Fruit fly (Drosophila melanogaster): ENCODE results near the gene CG6686.

The CG6686 gene

dm6 chr2L:12002922-12003791 is 15.3 kb upstream of the CG6686 start (continued):
- TF ChIP-seq CG8089 (GFP tag; optimal IDR thresholded peaks at IDR 0.05) (peak; percentile 8), CG16815 (GFP tag; optimal IDR thresholded peaks at IDR 0.05) (no peak), CG14710 (tag; optimal IDR thresholded peaks at IDR 0.05) (no peak), caup (GFP tag; optimal IDR thresholded peaks at IDR 0.05; ENCODE audit: severe bottlenecking) (no peak), CG17912 (GFP tag; optimal IDR thresholded peaks at IDR 0.05) (no peak), CG15514 (GFP tag; optimal IDR thresholded peaks at IDR 0.05) (peak; percentile 93), Sox100B (GFP tag; optimal IDR thresholded peaks at IDR 0.05) (peak; percentile 24), NFAT (GFP tag; IDR thresholded peaks at IDR 0.05) (no peak), vvl (GFP tag; IDR thresholded peaks at IDR 0.05) (no peak), CG10209 (GFP tag; optimal IDR thresholded peaks at IDR 0.05) (peak; percentile 39), CG4328 (GFP tag; optimal IDR thresholded peaks at IDR 0.05) (peak; percentile 22), p53 (GFP tag; optimal IDR thresholded peaks at IDR 0.05) (peak; percentile 68), trem (tag; optimal IDR thresholded peaks at IDR 0.05) (no peak), nmo (GFP tag; optimal IDR thresholded peaks at IDR 0.05) (peak; percentile 36), Fer2 (tag; optimal IDR thresholded peaks at IDR 0.05) (no peak), Antp (GFP tag; optimal IDR thresholded peaks at IDR 0.05) (no peak), Xbp1 (GFP tag; optimal IDR thresholded peaks at IDR 0.05) (peak; percentile 63), HLHmδ (GFP tag; optimal IDR thresholded peaks at IDR 0.05) (peak; percentile 74), Abd-B (GFP tag; optimal IDR thresholded peaks at IDR 0.05) (no peak), GATAe (GFP tag; conservative IDR thresholded peaks at IDR 0.05) (no peak), en (GFP tag; optimal IDR thresholded peaks at IDR 0.05) (no peak), CG4282 (GFP tag; optimal IDR thresholded peaks at IDR 0.05) (no peak), sens-2 (GFP tag; IDR thresholded peaks at IDR 0.05) (no peak), CG31224 (GFP tag; IDR thresholded peaks at IDR 0.05) (no peak), Ada2b (GFP tag; IDR thresholded peaks at IDR 0.05) (no peak), ranshi (GFP tag; IDR thresholded peaks at IDR 0.05) (no peak), CG10565 (GFP tag; optimal IDR thresholded peaks at IDR 0.05) (no peak), CG12942 (GFP tag; optimal IDR thresholded peaks at IDR 0.05) (no peak), CG2202 (tag; optimal IDR thresholded peaks at IDR 0.05) (no peak), CG7372 (GFP tag; IDR thresholded peaks at IDR 0.05) (no peak), chn (GFP tag; optimal IDR thresholded peaks at IDR 0.05) (peak; percentile 74), CG2875 (GFP tag; optimal IDR thresholded peaks at IDR 0.05) (no peak), yki (optimal IDR thresholded peaks at IDR 0.05) (no peak), otp (GFP tag; IDR thresholded peaks at IDR 0.05) (no peak), pita (GFP tag; optimal IDR thresholded peaks at IDR 0.05) (no peak), crp (GFP tag; optimal IDR thresholded peaks at IDR 0.05) (peak in 1 of 2 experiments; percentile 58), chif (GFP tag; optimal IDR thresholded peaks at IDR 0.05) (peak in 1 of 2 experiments; percentile 23), Hr39 (optimal IDR thresholded peaks at IDR 0.05) (no peak), tll (GFP tag; optimal IDR thresholded peaks at IDR 0.05) (peak in 1 of 2 experiments; percentile 54), Hr51 (GFP tag; optimal IDR thresholded peaks at IDR 0.05) (peak in 1 of 2 experiments; percentile 51), CG1602 (GFP tag; optimal IDR thresholded peaks at IDR 0.05) (peak; percentile 22), CG10543 (GFP tag; optimal IDR thresholded peaks at IDR 0.05) (peak; percentile 99), CG12769 (tag; optimal IDR thresholded peaks at IDR 0.05) (peak; percentile 98), CHES-1-like (GFP tag; optimal IDR thresholded peaks at IDR 0.05) (no peak), Fer1 (GFP tag; optimal IDR thresholded peaks at IDR 0.05) (peak; percentile 92), CG30020 (tag; optimal IDR thresholded peaks at IDR 0.05) (no peak), rib (GFP tag; IDR thresholded peaks at IDR 0.05) (no peak), ATbp (GFP tag; optimal IDR thresholded peaks at IDR 0.05) (peak; percentile 29), amos (GFP tag; IDR thresholded peaks at IDR 0.05; ENCODE audit: partially characterized antibody) (no peak)

Measured in whole organism, embryonic.